Fruit fly (Drosophila melanogaster): Measurements from ENCODE around the gene CG9967.

The CG9967 gene

DNA sequence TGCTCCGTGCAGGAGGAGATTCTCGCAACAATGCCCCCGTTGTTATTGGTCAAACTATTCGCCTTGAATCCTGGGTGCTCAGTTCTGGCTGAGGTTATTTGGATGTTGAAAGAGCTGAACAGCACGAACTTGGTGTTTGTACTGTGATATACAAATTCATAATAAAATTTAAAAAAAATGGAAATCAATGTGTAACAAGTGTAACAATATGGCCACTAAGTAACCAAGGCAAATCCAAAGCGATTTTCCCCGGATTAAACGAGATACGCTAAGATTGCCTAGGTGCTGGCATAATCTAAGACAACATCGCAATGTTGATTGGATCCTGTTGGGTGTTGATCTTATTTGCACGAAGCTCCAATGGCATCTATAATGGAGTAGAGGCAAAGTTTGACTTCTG, 72.3 kb downstream of the CG9967 start, which contains the start of gene CG4271:
Gene CG4271, plus strand, starts transcription at position 301 of the 400 bp plus-strand sequence.
- TF ChIP-seq unpg (GFP tag; optimal IDR thresholded peaks at IDR 0.05) (no peak), caup (GFP tag; optimal IDR thresholded peaks at IDR 0.05; ENCODE audit: severe bottlenecking) (no peak), Dref (GFP tag; IDR thresholded peaks at IDR 0.05) (no peak), CG3281 (GFP tag; optimal IDR thresholded peaks at IDR 0.05) (no peak), schlank (tag; optimal IDR thresholded peaks at IDR 0.05) (no peak), HLH4C (GFP tag; IDR thresholded peaks at IDR 0.05; ENCODE audit: partially characterized antibody) (no peak), lmd (GFP tag; IDR thresholded peaks at IDR 0.05) (no peak), ham (GFP tag; IDR thresholded peaks at IDR 0.05) (no peak)

- TF ChIP-seq Sox102F (GFP tag; optimal IDR thresholded peaks at IDR 0.05): no peak
- no peak for TF ChIP-seq CG7987 (GFP tag; optimal IDR thresholded peaks at IDR 0.05)
Observed at dm6 chr2L:2269040-2269439, 88.1 kb downstream of the CG9967 start, which contains the start of gene CG17242. TSS of gene CG17242 (minus strand) at chr2L:2269140.

dm6 chr2L:2265221-2265620, 91.9 kb downstream of the CG9967 start, which contains the start of gene CG34049:
TSS of gene CG34049 (minus strand) at chr2L:2265321.
- no peak for TF ChIP-seq h (optimal IDR thresholded peaks at IDR 0.05)
- no peak for TF ChIP-seq peb (GFP tag; IDR thresholded peaks at IDR 0.05)
- TF ChIP-seq sob (GFP tag; IDR thresholded peaks at IDR 0.05): no peak
- no peak for TF ChIP-seq CG15696 (tag; optimal IDR thresholded peaks at IDR 0.05)
- no peak for TF ChIP-seq CG2678 (tag; optimal IDR thresholded peaks at IDR 0.05)
- no peak for TF ChIP-seq BEAF-32 (GFP tag; optimal IDR thresholded peaks at IDR 0.05)
- no peak for TF ChIP-seq zfh2 (GFP tag; optimal IDR thresholded peaks at IDR 0.05)
- no peak for TF ChIP-seq abd-A (tag; optimal IDR thresholded peaks at IDR 0.05)

DNA sequence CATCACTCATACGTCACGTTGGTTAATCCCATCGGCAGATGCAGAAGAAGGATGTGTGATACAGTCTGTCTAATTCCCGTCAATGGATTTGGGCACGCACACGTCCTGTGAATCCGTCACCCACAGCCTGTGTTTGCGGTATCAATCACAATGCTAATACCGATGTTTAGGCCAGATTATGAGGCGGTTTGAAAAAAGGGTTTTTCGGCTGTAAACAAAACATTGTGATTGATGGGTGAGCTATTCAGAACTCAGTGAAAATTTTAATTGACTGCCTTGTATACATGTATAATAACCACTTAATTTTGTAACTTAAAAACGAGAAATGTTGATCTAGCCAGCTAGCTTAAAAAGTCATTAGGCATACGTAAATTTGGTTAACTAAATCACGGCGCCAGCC, 94.0 kb downstream of the CG9967 start, which contains the start of gene CG4270:
Gene CG4270, plus strand, starts transcription at position 301 of the 400 bp plus-strand sequence.
- TF ChIP-seq Dbx (GFP tag; IDR thresholded peaks at IDR 0.05) (no peak), Blimp-1 (GFP tag; optimal IDR thresholded peaks at IDR 0.05) (no peak), caup (GFP tag; optimal IDR thresholded peaks at IDR 0.05; ENCODE audit: severe bottlenecking) (no peak), bowl (GFP tag; IDR thresholded peaks at IDR 0.05) (no peak), yki (optimal IDR thresholded peaks at IDR 0.05) (no peak), ssp (GFP tag; IDR thresholded peaks at IDR 0.05) (no peak), CG1832 (GFP tag; optimal IDR thresholded peaks at IDR 0.05) (no peak), CG7786 (GFP tag; optimal IDR thresholded peaks at IDR 0.05) (no peak), row (GFP tag; IDR thresholded peaks at IDR 0.05) (no peak), CG4617 (GFP tag; optimal IDR thresholded peaks at IDR 0.05; ENCODE audit: borderline replicate concordance) (no peak), ind (GFP tag; optimal IDR thresholded peaks at IDR 0.05) (no peak), CG2712 (tag; optimal IDR thresholded peaks at IDR 0.05) (no peak), CG12659 (GFP tag; optimal IDR thresholded peaks at IDR 0.05) (no peak), toy (GFP tag; IDR thresholded peaks at IDR 0.05) (no peak), HLH54F (GFP tag; optimal IDR thresholded peaks at IDR 0.05) (no peak), CG6689 (GFP tag; IDR thresholded peaks at IDR 0.05) (no peak), sr (GFP tag; IDR thresholded peaks at IDR 0.05) (no peak), sens (GFP tag) (no peak)
